Fruit fly (Drosophila melanogaster) whole organism, embryonic: Measurements from ENCODE around the gene smash.
A peak's percentile ranks its signal among the peaks of the same experiment; 100 is the strongest.

Experiments used
- Abd-B ChIP-seq: fragments of 200-800 bp; sonication (Bioruptor generic); optimal IDR thresholded peaks from 2 replicates; lab custom pipeline; 2018; ENCODE audit warnings: missing biosample characterization, mild to moderate bottlenecking, missing genetic modification characterization, moderate library complexity
- CG10462 ChIP-seq: fragments of 200-800 bp; sonication (Bioruptor generic); optimal IDR thresholded peaks from 2 replicates; lab custom pipeline; 2016; ENCODE audit warnings: missing biosample characterization, missing genetic modification characterization
- CG11456 ChIP-seq: fragments of 200-800 bp; sonication (Bioruptor generic); IDR thresholded peaks from 3 replicates; pipeline ENCODE4 v1.3.6; 2022; ENCODE audit warnings: missing biosample characterization, missing genetic modification characterization
- CG12769 ChIP-seq: fragments of 200-800 bp; sonication (Bioruptor generic); optimal IDR thresholded peaks from 2 replicates; lab custom pipeline; 2019; ENCODE audit warnings: missing biosample characterization, mild to moderate bottlenecking, missing genetic modification characterization, moderate library complexity
- CG13296 ChIP-seq: fragments of 200-800 bp; sonication (Bioruptor generic); optimal IDR thresholded peaks from 3 replicates; lab custom pipeline; 2018; ENCODE audit warnings: missing biosample characterization, mild to moderate bottlenecking, missing genetic modification characterization
- CG14014 ChIP-seq: fragments of 200-800 bp; sonication (Bioruptor generic); IDR thresholded peaks from 2 replicates; pipeline ENCODE4 v1.3.6; 2022; ENCODE audit warnings: missing biosample characterization, missing genetic modification characterization
- CG14710 ChIP-seq: fragments of 200-800 bp; sonication (Bioruptor generic); optimal IDR thresholded peaks from 3 replicates; lab custom pipeline; 2019; ENCODE audit warnings: missing biosample characterization, mild to moderate bottlenecking, missing genetic modification characterization, moderate library complexity
- CG15011 ChIP-seq: fragments of 200-800 bp; sonication (Bioruptor generic); optimal IDR thresholded peaks from 3 replicates; lab custom pipeline; 2018; ENCODE audit warnings: missing biosample characterization, mild to moderate bottlenecking, missing genetic modification characterization
- CG18599 ChIP-seq: fragments of 200-800 bp; sonication (Bioruptor generic); optimal IDR thresholded peaks from 3 replicates; lab custom pipeline; 2017; ENCODE audit warnings: missing biosample characterization, missing genetic modification characterization, mild to moderate bottlenecking, moderate library complexity, missing genetic modification reagents
- CG18764 ChIP-seq: fragments of 200-800 bp; sonication (Bioruptor generic); optimal IDR thresholded peaks from 3 replicates; lab custom pipeline; 2016; ENCODE audit warnings: missing biosample characterization, missing genetic modification characterization
- CG4730 ChIP-seq: fragments of 200-800 bp; sonication (Bioruptor generic); IDR thresholded peaks from 2 replicates; pipeline ENCODE4 v1.3.6; 2022; ENCODE audit warnings: missing biosample characterization, missing genetic modification characterization
- CG6254 ChIP-seq: fragments of 200-800 bp; sonication (Bioruptor generic); optimal IDR thresholded peaks from 3 replicates; lab custom pipeline; 2017; ENCODE audit warnings: mild to moderate bottlenecking, missing biosample characterization, missing genetic modification reagents, missing genetic modification characterization
- CG6689 ChIP-seq: fragments of 200-800 bp; sonication (Bioruptor generic); IDR thresholded peaks from 2 replicates; pipeline ENCODE4 v1.3.6; 2022; ENCODE audit warnings: missing biosample characterization, missing genetic modification characterization
- CG7357 ChIP-seq: fragments of 200-800 bp; sonication (Bioruptor generic); IDR thresholded peaks from 3 replicates; pipeline ENCODE4 v1.3.6; 2022; ENCODE audit warnings: missing biosample characterization, missing genetic modification characterization
- CG8359 ChIP-seq: fragments of 200-800 bp; sonication (Bioruptor generic); optimal IDR thresholded peaks from 2 replicates; lab custom pipeline; 2017; ENCODE audit warnings: missing biosample characterization, mild to moderate bottlenecking, missing genetic modification characterization, borderline replicate concordance
- CG8944 ChIP-seq: fragments of 200-800 bp; sonication (Bioruptor generic); optimal IDR thresholded peaks from 3 replicates; lab custom pipeline; 2016; ENCODE audit warnings: missing biosample characterization, missing genetic modification characterization
- Dad ChIP-seq: fragments of 200-800 bp; sonication (Bioruptor generic); optimal IDR thresholded peaks from 3 replicates; lab custom pipeline; 2016; ENCODE audit warnings: missing biosample characterization, missing genetic modification characterization
- Dp ChIP-seq: fragments of 200-800 bp; sonication (Bioruptor generic); optimal IDR thresholded peaks from 2 replicates; lab custom pipeline; 2018; ENCODE audit warnings: missing biosample characterization, mild to moderate bottlenecking, missing genetic modification characterization, moderate library complexity
- Gug ChIP-seq: fragments of 200-800 bp; sonication (Bioruptor generic); IDR thresholded peaks from 4 replicates; pipeline ENCODE4 v1.3.6; 2022; ENCODE audit warnings: missing biosample characterization, missing genetic modification characterization
- Hey ChIP-seq: fragments of 200-800 bp; sonication (Bioruptor generic); optimal IDR thresholded peaks from 3 replicates; lab custom pipeline; 2018; ENCODE audit warnings: missing biosample characterization, mild to moderate bottlenecking, missing genetic modification characterization
- Hmr ChIP-seq: fragments of 200-800 bp; sonication (Bioruptor generic); optimal IDR thresholded peaks from 3 replicates; lab custom pipeline; 2017; ENCODE audit warnings: mild to moderate bottlenecking, missing biosample characterization, missing genetic modification reagents, missing genetic modification characterization
- Hr51 ChIP-seq, 2 experiments: fragments of 200-800 bp; sonication (Bioruptor generic); optimal IDR thresholded peaks; 2 replicates in 1 of 2; 3 replicates in 1 of 2; lab custom pipeline; 2016 to 2018; ENCODE audit warnings: missing biosample characterization in 2 of 2, missing genetic modification characterization in 2 of 2, mild to moderate bottlenecking in 1 of 2, moderate library complexity in 1 of 2
- Hsf ChIP-seq: fragments of 200-800 bp; sonication (Bioruptor generic); optimal IDR thresholded peaks from 3 replicates; lab custom pipeline; 2016; ENCODE audit warnings: missing biosample characterization, missing genetic modification characterization
- MESR4 ChIP-seq: fragments of 200-800 bp; sonication (Bioruptor generic); optimal IDR thresholded peaks from 2 replicates; lab custom pipeline; 2018; ENCODE audit warnings: missing biosample characterization, mild to moderate bottlenecking, missing genetic modification characterization, moderate library complexity
- Meics ChIP-seq: fragments of 200-800 bp; sonication (Bioruptor generic); optimal IDR thresholded peaks from 2 replicates; lab custom pipeline; 2017; ENCODE audit warnings: missing biosample characterization, mild to moderate bottlenecking, missing genetic modification characterization
- Mes4 ChIP-seq: fragments of 200-800 bp; sonication (Bioruptor generic); optimal IDR thresholded peaks from 2 replicates; lab custom pipeline; 2016; ENCODE audit warnings: missing biosample characterization, missing genetic modification characterization
- Pdp1 ChIP-seq, 2 experiments: fragments of 200-800 bp; sonication (Bioruptor generic); optimal IDR thresholded peaks; 3 replicates each; lab custom pipeline; 2016; ENCODE audit warnings: missing biosample characterization in 2 of 2, missing genetic modification characterization in 2 of 2, mild to moderate bottlenecking in 1 of 2, moderate library complexity in 1 of 2
- Sry-β ChIP-seq: fragments of 200-800 bp; sonication (Bioruptor generic); optimal IDR thresholded peaks from 2 replicates; lab custom pipeline; 2018; ENCODE audit warnings: missing biosample characterization, mild to moderate bottlenecking, missing genetic modification characterization, moderate library complexity
- Trl ChIP-seq, 3 experiments: fragments of >200 bp in 2 of 3; fragments of 200-800 bp in 1 of 3; sonication (Bioruptor generic) in 1 of 3; optimal IDR thresholded peaks; 2 replicates in 1 of 3; 3 replicates in 2 of 3; lab custom pipeline; 2016 to 2017; ENCODE audit warnings: missing biosample characterization in 1 of 3, missing genetic modification characterization in 1 of 3
- fru ChIP-seq: fragments of >200 bp; optimal IDR thresholded peaks from 2 replicates; lab custom pipeline; 2017
- gem ChIP-seq: fragments of 200-800 bp; sonication (Bioruptor generic); optimal IDR thresholded peaks from 2 replicates; lab custom pipeline; 2019; ENCODE audit warnings: missing biosample characterization, mild to moderate bottlenecking, missing genetic modification characterization, moderate library complexity
- her ChIP-seq: fragments of 200-800 bp; sonication (Bioruptor generic); optimal IDR thresholded peaks from 2 replicates; lab custom pipeline; 2016; ENCODE audit warnings: missing biosample characterization, missing genetic modification characterization
- insv ChIP-seq, 2 experiments: fragments of 200-800 bp; sonication (Bioruptor generic); optimal IDR thresholded peaks; 3 replicates each; lab custom pipeline; 2016 to 2018; ENCODE audit warnings: missing biosample characterization in 2 of 2, missing genetic modification characterization in 2 of 2
- inv ChIP-seq: fragments of 200-800 bp; sonication (Bioruptor generic); IDR thresholded peaks from 2 replicates; pipeline ENCODE4 v1.3.6; 2022; ENCODE audit warnings: missing biosample characterization, missing genetic modification characterization; ENCODE audit not compliant: partially characterized antibody
- lilli ChIP-seq: fragments of 200-800 bp; sonication (Bioruptor generic); optimal IDR thresholded peaks from 3 replicates; lab custom pipeline; 2016; ENCODE audit warnings: missing biosample characterization, missing genetic modification characterization
- lmd ChIP-seq: fragments of 200-800 bp; sonication (Bioruptor generic); IDR thresholded peaks from 2 replicates; pipeline ENCODE4 v1.3.6; 2022; ENCODE audit warnings: missing biosample characterization, missing genetic modification characterization
- lov ChIP-seq, 2 experiments: fragments of 200-800 bp in 1 of 2; fragments of >200 bp in 1 of 2; sonication (Bioruptor generic) in 1 of 2; IDR thresholded peaks in 1 of 2; optimal IDR thresholded peaks in 1 of 2; 2 replicates in 1 of 2; 3 replicates in 1 of 2; pipeline versions ENCODE4 v1.3.6 to Lab custom; 2017 to 2022; ENCODE audit warnings: missing biosample characterization in 1 of 2, missing genetic modification characterization in 1 of 2
- oc ChIP-seq: fragments of 200-800 bp; sonication (Bioruptor generic); optimal IDR thresholded peaks from 2 replicates; lab custom pipeline; 2018; ENCODE audit warnings: missing biosample characterization, mild to moderate bottlenecking, missing genetic modification characterization, moderate library complexity
- pb ChIP-seq: fragments of 200-800 bp; sonication (Bioruptor generic); optimal IDR thresholded peaks from 3 replicates; lab custom pipeline; 2016; ENCODE audit warnings: missing biosample characterization, missing genetic modification characterization
- pfk ChIP-seq: fragments of 200-800 bp; sonication (Bioruptor generic); optimal IDR thresholded peaks from 2 replicates; lab custom pipeline; 2018; ENCODE audit warnings: missing biosample characterization, mild to moderate bottlenecking, missing genetic modification characterization, moderate library complexity
- pum ChIP-seq: fragments of 200-800 bp; sonication (Bioruptor generic); optimal IDR thresholded peaks from 2 replicates; lab custom pipeline; 2016; ENCODE audit warnings: missing biosample characterization, missing genetic modification characterization
- rib ChIP-seq: fragments of 200-800 bp; sonication (Bioruptor generic); IDR thresholded peaks from 2 replicates; pipeline ENCODE4 v1.3.6; 2022; ENCODE audit warnings: missing biosample characterization, missing genetic modification characterization
- sim ChIP-seq: fragments of 200-800 bp; sonication (Bioruptor generic); IDR thresholded peaks from 2 replicates; pipeline ENCODE4 v1.3.6; 2022; ENCODE audit warnings: missing biosample characterization, missing genetic modification characterization
- sna ChIP-seq: fragments of 200-800 bp; sonication (Bioruptor generic); IDR thresholded peaks from 2 replicates; pipeline ENCODE4 v1.3.6; 2022; ENCODE audit warnings: missing biosample characterization, missing genetic modification characterization; ENCODE audit not compliant: partially characterized antibody
- tgo ChIP-seq: fragments of 200-800 bp; sonication (Bioruptor generic); IDR thresholded peaks from 3 replicates; pipeline ENCODE4 v1.3.6; 2022; ENCODE audit warnings: missing biosample characterization, missing genetic modification characterization
- unpg ChIP-seq: fragments of 200-800 bp; sonication (Bioruptor generic); optimal IDR thresholded peaks from 3 replicates; lab custom pipeline; 2018; ENCODE audit warnings: missing biosample characterization, mild to moderate bottlenecking, missing genetic modification characterization, moderate library complexity
- z ChIP-seq: fragments of 200-800 bp; sonication (Bioruptor generic); IDR thresholded peaks from 3 replicates; pipeline ENCODE4 v1.3.6; 2022; ENCODE audit warnings: missing biosample characterization, missing genetic modification characterization

The smash gene

DNA sequence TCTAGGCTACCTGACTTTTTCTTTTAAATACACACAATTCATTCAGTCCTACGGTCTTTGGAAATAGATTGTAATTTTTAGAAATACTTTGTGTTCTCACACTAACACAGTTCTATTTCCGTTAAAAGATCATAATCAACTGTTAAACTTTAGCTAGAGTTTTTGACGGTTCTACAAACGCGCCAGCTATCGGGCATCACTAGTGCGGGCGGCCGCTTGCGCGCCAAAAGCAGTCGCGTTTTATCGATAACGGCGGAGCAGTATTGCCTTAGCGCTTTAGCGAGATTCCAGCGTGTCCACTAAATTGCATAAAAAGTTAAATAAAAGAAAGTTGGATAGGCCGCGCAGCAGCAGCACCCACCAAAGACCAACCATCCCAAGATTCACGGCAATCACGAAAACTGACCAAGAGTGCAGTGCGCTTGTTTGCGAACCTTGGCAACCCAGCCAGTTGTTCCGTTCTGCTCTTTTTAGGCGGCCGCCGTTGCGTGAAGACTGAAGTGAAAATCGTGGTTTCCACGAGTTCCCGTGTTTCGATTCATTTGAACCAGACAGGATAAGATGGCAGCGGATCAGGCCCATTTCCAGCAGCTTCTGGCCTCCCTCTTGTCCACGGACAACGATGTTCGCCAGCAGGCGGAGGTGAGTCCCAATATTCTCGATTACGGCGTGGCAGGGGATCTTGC lies 10.1 kb upstream of the smash start, which contains the start of gene Karybeta3 (continued):
- TF ChIP-seq Sry-β (GFP tag; lab: Kevin White, UChicago), result peak; percentile 97
- TF ChIP-seq lov (optimal IDR thresholded peaks at IDR 0.05; lab: Kevin White, UChicago), result no peak
- TF ChIP-seq lov (GFP tag; IDR thresholded peaks at IDR 0.05; lab: Robert Waterston, UW), result no peak
- peak; percentile 86 for TF ChIP-seq lilli (GFP tag; lab: Kevin White, UChicago)
- TF ChIP-seq CG8944 (GFP tag; lab: Kevin White, UChicago), result peak; percentile 77
- TF ChIP-seq CG7357 (GFP tag; lab: Robert Waterston, UW), result peak; percentile 61; the same call in 2 of the 3 replicates
- peak; percentile 54 for TF ChIP-seq inv (GFP tag; lab: Robert Waterston, UW)
- TF ChIP-seq fru (lab: Kevin White, UChicago), result no peak
- TF ChIP-seq tgo (GFP tag; lab: Robert Waterston, UW), result peak; percentile 71
- TF ChIP-seq CG11456, result peak; percentile 80
- TF ChIP-seq CG6254 (GFP tag; lab: Kevin White, UChicago), result peak; percentile 14
- TF ChIP-seq Abd-B (GFP tag; lab: Kevin White, UChicago), result no peak
- TF ChIP-seq pfk (GFP tag; lab: Kevin White, UChicago), result peak; percentile 66
- no peak for TF ChIP-seq Hey (tag; lab: Kevin White, UChicago)
- no peak for TF ChIP-seq CG15011 (GFP tag; lab: Kevin White, UChicago)
- peak; percentile 66 for TF ChIP-seq Gug (GFP tag; lab: Robert Waterston, UW)
- peak; percentile 65 for TF ChIP-seq CG18764
- peak; percentile 82 for TF ChIP-seq Hsf (GFP tag; lab: Kevin White, UChicago)
- TF ChIP-seq CG14710, result peak; percentile 79
- peak; percentile 68; the same call in 1 of the 2 replicates for TF ChIP-seq sna (GFP tag; lab: Robert Waterston, UW)
- peak; percentile 77 for TF ChIP-seq pum
- TF ChIP-seq Trl (optimal IDR thresholded peaks at IDR 0.05; lab: Kevin White, UChicago), result no peak
- peak; percentile 87 for TF ChIP-seq Trl (GFP tag; optimal IDR thresholded peaks at IDR 0.05; lab: Kevin White, UChicago)
- TF ChIP-seq Dp (GFP tag; lab: Kevin White, UChicago), result peak; percentile 91
- TF ChIP-seq gem (tag; lab: Kevin White, UChicago), result peak; percentile 69
- no peak for TF ChIP-seq z (GFP tag; lab: Robert Waterston, UW)
- TF ChIP-seq lmd (GFP tag; lab: Robert Waterston, UW), result peak; percentile 64
- TF ChIP-seq CG10462 (GFP tag; lab: Kevin White, UChicago), result peak; percentile 16
- TF ChIP-seq oc (tag; lab: Kevin White, UChicago), result no peak
- peak; percentile 41; the same call in 1 of the 2 replicates for TF ChIP-seq sim
- peak; percentile 66 for TF ChIP-seq unpg (GFP tag; lab: Kevin White, UChicago)
- peak in 1 of 2 experiments; percentile 52 for TF ChIP-seq Hr51 (GFP tag; optimal IDR thresholded peaks at IDR 0.05; lab: Kevin White, UChicago)
- TF ChIP-seq CG13296 (GFP tag; lab: Kevin White, UChicago), result peak; percentile 76
- peak; percentile 76 for TF ChIP-seq CG12769 (tag; lab: Kevin White, UChicago)
- peak; percentile 80 for TF ChIP-seq Mes4 (GFP tag; lab: Kevin White, UChicago)
- TF ChIP-seq Pdp1 (GFP tag; optimal IDR thresholded peaks at IDR 0.05; lab: Kevin White, UChicago), result peak; percentile 70 to 81
- peak; percentile 44 for TF ChIP-seq CG8359 (GFP tag; lab: Kevin White, UChicago)
- 0 out of 2 replicates have a peak, but pooled peaks have one; percentile 56 for TF ChIP-seq rib (GFP tag; lab: Robert Waterston, UW)
- peak; percentile 73 for TF ChIP-seq CG6689 (GFP tag; lab: Robert Waterston, UW)
- TF ChIP-seq CG4730 (GFP tag; lab: Robert Waterston, UW), result peak; percentile 57; the same call in 1 of the 2 replicates
- TF ChIP-seq Meics (GFP tag; lab: Kevin White, UChicago), result peak; percentile 78
- TF ChIP-seq pb (GFP tag; lab: Kevin White, UChicago), result peak; percentile 87
- TF ChIP-seq MESR4 (GFP tag; lab: Kevin White, UChicago), result peak; percentile 78
- TF ChIP-seq insv (GFP tag; optimal IDR thresholded peaks at IDR 0.05; lab: Kevin White, UChicago), result peak in 1 of 2 experiments; percentile 31
- TF ChIP-seq her, result peak; percentile 82
- peak; percentile 85 for TF ChIP-seq Dad (GFP tag; lab: Kevin White, UChicago)
- TF ChIP-seq CG18599 (GFP tag; lab: Kevin White, UChicago), result no peak
- peak; percentile 70 for TF ChIP-seq CG14014 (GFP tag; lab: Robert Waterston, UW)
- TF ChIP-seq Hmr, result peak; percentile 82
